Fruit fly (Drosophila melanogaster) whole organism, embryonic: Measurements from ENCODE around the gene mthl12.

Experiments used
- Aef1 ChIP-seq: fragments of 200-800 bp; sonication (Bioruptor generic); IDR thresholded peaks from 3 replicates; pipeline ENCODE4 v1.3.6; 2022; ENCODE audit warnings: missing biosample characterization, missing genetic modification characterization
- Atf3 ChIP-seq: fragments of 200-800 bp; sonication (Bioruptor generic); optimal IDR thresholded peaks from 3 replicates; lab custom pipeline; 2016; ENCODE audit warnings: missing biosample characterization, missing genetic modification characterization
- B-H2 ChIP-seq: fragments of 200-800 bp; sonication (Bioruptor generic); optimal IDR thresholded peaks from 2 replicates; lab custom pipeline; 2018; ENCODE audit warnings: missing biosample characterization, mild to moderate bottlenecking, missing genetic modification characterization
- CG10147 ChIP-seq: fragments of 200-800 bp; sonication (Bioruptor generic); optimal IDR thresholded peaks from 2 replicates; lab custom pipeline; 2019; ENCODE audit warnings: missing biosample characterization, mild to moderate bottlenecking, missing genetic modification characterization, moderate library complexity
- CG11247 ChIP-seq: fragments of 200-800 bp; sonication (Bioruptor generic); IDR thresholded peaks from 2 replicates; pipeline ENCODE4 v1.3.6; 2022; ENCODE audit warnings: missing biosample characterization, missing genetic modification characterization
- CG11456 ChIP-seq: fragments of 200-800 bp; sonication (Bioruptor generic); IDR thresholded peaks from 3 replicates; pipeline ENCODE4 v1.3.6; 2022; ENCODE audit warnings: missing biosample characterization, missing genetic modification characterization
- CG12155 ChIP-seq: fragments of 200-800 bp; sonication (Bioruptor generic); optimal IDR thresholded peaks from 3 replicates; lab custom pipeline; 2016; ENCODE audit warnings: missing biosample characterization, missing genetic modification characterization
- CG12942 ChIP-seq: fragments of 200-800 bp; sonication (Bioruptor generic); optimal IDR thresholded peaks from 3 replicates; lab custom pipeline; 2016; ENCODE audit warnings: missing biosample characterization, missing genetic modification characterization
- CG13424 ChIP-seq: fragments of 200-800 bp; sonication (Bioruptor generic); optimal IDR thresholded peaks from 2 replicates; lab custom pipeline; 2019; ENCODE audit warnings: missing biosample characterization, mild to moderate bottlenecking, missing genetic modification characterization, moderate library complexity
- CG14014 ChIP-seq: fragments of 200-800 bp; sonication (Bioruptor generic); IDR thresholded peaks from 2 replicates; pipeline ENCODE4 v1.3.6; 2022; ENCODE audit warnings: missing biosample characterization, missing genetic modification characterization
- CG15514 ChIP-seq: fragments of 200-800 bp; sonication (Bioruptor generic); optimal IDR thresholded peaks from 3 replicates; lab custom pipeline; 2017; ENCODE audit warnings: missing biosample characterization, missing genetic modification characterization, mild to moderate bottlenecking, moderate library complexity, missing genetic modification reagents
- CG16779 ChIP-seq: fragments of 200-800 bp; sonication (Bioruptor generic); IDR thresholded peaks from 2 replicates; pipeline ENCODE4 v1.3.6; 2022; ENCODE audit warnings: missing biosample characterization, missing genetic modification characterization
- CG17361 ChIP-seq: fragments of 200-800 bp; sonication (Bioruptor generic); IDR thresholded peaks from 3 replicates; pipeline ENCODE4 v1.3.6; 2022; ENCODE audit warnings: missing biosample characterization, missing genetic modification characterization
- CG17612 ChIP-seq: fragments of 200-800 bp; sonication (Bioruptor generic); IDR thresholded peaks from 2 replicates; pipeline ENCODE4 v1.3.6; 2022; ENCODE audit warnings: missing biosample characterization, missing genetic modification characterization
- CG18011 ChIP-seq: fragments of 200-800 bp; sonication (Bioruptor generic); optimal IDR thresholded peaks from 2 replicates; lab custom pipeline; 2017; ENCODE audit warnings: missing biosample characterization, missing genetic modification characterization, mild to moderate bottlenecking, moderate library complexity, missing genotype
- CG18764 ChIP-seq: fragments of 200-800 bp; sonication (Bioruptor generic); optimal IDR thresholded peaks from 3 replicates; lab custom pipeline; 2016; ENCODE audit warnings: missing biosample characterization, missing genetic modification characterization
- CG2678 ChIP-seq: fragments of 200-800 bp; sonication (Bioruptor generic); optimal IDR thresholded peaks from 3 replicates; lab custom pipeline; 2019; ENCODE audit warnings: missing biosample characterization, mild to moderate bottlenecking, missing genetic modification characterization, moderate library complexity
- CG31224 ChIP-seq: fragments of 200-800 bp; sonication (Bioruptor generic); IDR thresholded peaks from 2 replicates; pipeline ENCODE4 v1.3.6; 2022; ENCODE audit warnings: missing biosample characterization, missing genetic modification characterization
- CG32532 ChIP-seq: fragments of 200-800 bp; sonication (Bioruptor generic); IDR thresholded peaks from 2 replicates; pipeline ENCODE4 v1.3.6; 2022; ENCODE audit warnings: missing biosample characterization, missing genetic modification characterization
- CG33213 ChIP-seq: fragments of 200-800 bp; sonication (Bioruptor generic); optimal IDR thresholded peaks from 3 replicates; lab custom pipeline; 2016; ENCODE audit warnings: missing biosample characterization, missing genetic modification characterization
- CG4730 ChIP-seq: fragments of 200-800 bp; sonication (Bioruptor generic); IDR thresholded peaks from 2 replicates; pipeline ENCODE4 v1.3.6; 2022; ENCODE audit warnings: missing biosample characterization, missing genetic modification characterization
- CG6683 ChIP-seq: fragments of 200-800 bp; sonication (Bioruptor generic); optimal IDR thresholded peaks from 2 replicates; lab custom pipeline; 2017; ENCODE audit warnings: missing biosample characterization, mild to moderate bottlenecking, missing genetic modification characterization, missing genetic modification reagents
- CG6791 ChIP-seq: fragments of 200-800 bp; sonication (Bioruptor generic); IDR thresholded peaks from 3 replicates; pipeline ENCODE4 v1.3.6; 2022; ENCODE audit warnings: missing biosample characterization, missing genetic modification characterization; ENCODE audit not compliant: partially characterized antibody
- CG6813 ChIP-seq: fragments of 200-800 bp; sonication (Bioruptor generic); optimal IDR thresholded peaks from 2 replicates; lab custom pipeline; 2017; ENCODE audit warnings: missing biosample characterization, missing genetic modification characterization, mild to moderate bottlenecking, moderate library complexity, missing genetic modification reagents
- CG7271 ChIP-seq: fragments of 200-800 bp; sonication (Bioruptor generic); optimal IDR thresholded peaks from 2 replicates; lab custom pipeline; 2018; ENCODE audit warnings: missing biosample characterization, mild to moderate bottlenecking, missing genetic modification characterization, moderate library complexity
- CG7963 ChIP-seq: fragments of 200-800 bp; sonication (Bioruptor generic); IDR thresholded peaks from 3 replicates; pipeline ENCODE4 v1.3.6; 2022; ENCODE audit warnings: missing biosample characterization, missing genetic modification characterization; ENCODE audit not compliant: partially characterized antibody
- CG7987 ChIP-seq: fragments of 200-800 bp; sonication (Bioruptor generic); optimal IDR thresholded peaks from 2 replicates; lab custom pipeline; 2018; ENCODE audit warnings: missing biosample characterization, mild to moderate bottlenecking, missing genetic modification characterization, moderate library complexity
- CG9727 ChIP-seq: fragments of 200-800 bp; sonication (Bioruptor generic); optimal IDR thresholded peaks from 3 replicates; lab custom pipeline; 2017; ENCODE audit warnings: missing biosample characterization, mild to moderate bottlenecking, missing genetic modification characterization
- Deaf1 ChIP-seq: fragments of 200-800 bp; optimal IDR thresholded peaks from 3 replicates; lab custom pipeline; 2019; ENCODE audit warnings: missing biosample characterization, mild to moderate bottlenecking, missing genetic modification characterization, moderate library complexity
- E2f1 ChIP-seq: fragments of 200-800 bp; sonication (Bioruptor generic); IDR thresholded peaks from 2 replicates; pipeline ENCODE4 v1.3.6; 2022; ENCODE audit warnings: missing biosample characterization, missing genetic modification characterization
- HLH54F ChIP-seq: fragments of 200-800 bp; sonication (Bioruptor generic); optimal IDR thresholded peaks from 3 replicates; lab custom pipeline; 2016; ENCODE audit warnings: missing biosample characterization, missing genetic modification characterization
- Hand ChIP-seq: fragments of 200-800 bp; sonication (Bioruptor generic); optimal IDR thresholded peaks from 2 replicates; lab custom pipeline; 2017; ENCODE audit warnings: mild to moderate bottlenecking, missing biosample characterization, missing genetic modification reagents, missing genetic modification characterization
- Hmr ChIP-seq: fragments of 200-800 bp; sonication (Bioruptor generic); optimal IDR thresholded peaks from 3 replicates; lab custom pipeline; 2017; ENCODE audit warnings: mild to moderate bottlenecking, missing biosample characterization, missing genetic modification reagents, missing genetic modification characterization
- MTF-1 ChIP-seq: fragments of 200-800 bp; sonication (Bioruptor generic); optimal IDR thresholded peaks from 2 replicates; lab custom pipeline; 2018; ENCODE audit warnings: missing biosample characterization, mild to moderate bottlenecking, missing genetic modification characterization, borderline replicate concordance
- Xrp1 ChIP-seq: fragments of 200-800 bp; sonication (Bioruptor generic); IDR thresholded peaks from 2 replicates; pipeline ENCODE4 v1.3.6; 2022; ENCODE audit warnings: missing biosample characterization, missing genetic modification characterization
- bcd ChIP-seq: fragments of 200-800 bp; sonication (Bioruptor generic); optimal IDR thresholded peaks from 2 replicates; lab custom pipeline; 2017; ENCODE audit warnings: missing biosample characterization, mild to moderate bottlenecking, missing genetic modification characterization
- chm ChIP-seq: fragments of 200-800 bp; sonication (Bioruptor generic); IDR thresholded peaks from 2 replicates; pipeline ENCODE4 v1.3.6; 2022; ENCODE audit warnings: missing biosample characterization, missing genetic modification characterization
- cwo ChIP-seq: fragments of 200-800 bp; sonication (Bioruptor generic); optimal IDR thresholded peaks from 3 replicates; lab custom pipeline; 2017; ENCODE audit warnings: missing biosample characterization, missing genetic modification characterization, mild to moderate bottlenecking, moderate library complexity, missing genetic modification reagents
- disco-r ChIP-seq: fragments of 200-800 bp; sonication (Bioruptor generic); optimal IDR thresholded peaks from 2 replicates; lab custom pipeline; 2016; ENCODE audit warnings: missing biosample characterization, missing genetic modification characterization
- gem ChIP-seq: fragments of 200-800 bp; sonication (Bioruptor generic); optimal IDR thresholded peaks from 2 replicates; lab custom pipeline; 2019; ENCODE audit warnings: missing biosample characterization, mild to moderate bottlenecking, missing genetic modification characterization, moderate library complexity
- gsb-n ChIP-seq: fragments of 200-800 bp; sonication (Bioruptor generic); optimal IDR thresholded peaks from 3 replicates; lab custom pipeline; 2018; ENCODE audit warnings: missing biosample characterization, mild to moderate bottlenecking, missing genetic modification characterization
- ind ChIP-seq: fragments of 200-800 bp; sonication (Bioruptor generic); optimal IDR thresholded peaks from 3 replicates; lab custom pipeline; 2016; ENCODE audit warnings: missing biosample characterization, missing genetic modification characterization
- nau ChIP-seq: fragments of 200-800 bp; sonication (Bioruptor generic); optimal IDR thresholded peaks from 3 replicates; lab custom pipeline; 2017; ENCODE audit warnings: missing biosample characterization, mild to moderate bottlenecking, missing genetic modification characterization, missing genetic modification reagents
- odd ChIP-seq: fragments of 200-800 bp; sonication (Bioruptor generic); optimal IDR thresholded peaks from 2 replicates; lab custom pipeline; 2017; ENCODE audit warnings: missing biosample characterization, mild to moderate bottlenecking, missing genetic modification characterization
- pb ChIP-seq: fragments of 200-800 bp; sonication (Bioruptor generic); optimal IDR thresholded peaks from 3 replicates; lab custom pipeline; 2016; ENCODE audit warnings: missing biosample characterization, missing genetic modification characterization
- sens ChIP-seq: fragments of 200-800 bp; sonication (Bioruptor generic); peaks from one replicate; lab custom pipeline; 2016; ENCODE audit warnings: missing biosample characterization, missing genetic modification characterization
- so ChIP-seq: fragments of 200-800 bp; sonication (Bioruptor generic); IDR thresholded peaks from 3 replicates; pipeline ENCODE4 v1.3.6; 2022; ENCODE audit warnings: missing biosample characterization, missing genetic modification characterization
- tap ChIP-seq: fragments of 200-800 bp; optimal IDR thresholded peaks from 3 replicates; lab custom pipeline; 2019; ENCODE audit warnings: missing biosample characterization, mild to moderate bottlenecking, missing genetic modification characterization, moderate library complexity
- wek ChIP-seq: fragments of 200-800 bp; sonication (Bioruptor generic); optimal IDR thresholded peaks from 3 replicates; lab custom pipeline; 2018; ENCODE audit warnings: missing biosample characterization, mild to moderate bottlenecking, missing genetic modification characterization, moderate library complexity
- wor ChIP-seq: fragments of 200-800 bp; sonication (Bioruptor generic); IDR thresholded peaks from 2 replicates; pipeline ENCODE4 v1.3.6; 2022; ENCODE audit warnings: missing biosample characterization, missing genetic modification characterization
- z ChIP-seq: fragments of 200-800 bp; sonication (Bioruptor generic); IDR thresholded peaks from 3 replicates; pipeline ENCODE4 v1.3.6; 2022; ENCODE audit warnings: missing biosample characterization, missing genetic modification characterization

Gene mthl12

DNA sequence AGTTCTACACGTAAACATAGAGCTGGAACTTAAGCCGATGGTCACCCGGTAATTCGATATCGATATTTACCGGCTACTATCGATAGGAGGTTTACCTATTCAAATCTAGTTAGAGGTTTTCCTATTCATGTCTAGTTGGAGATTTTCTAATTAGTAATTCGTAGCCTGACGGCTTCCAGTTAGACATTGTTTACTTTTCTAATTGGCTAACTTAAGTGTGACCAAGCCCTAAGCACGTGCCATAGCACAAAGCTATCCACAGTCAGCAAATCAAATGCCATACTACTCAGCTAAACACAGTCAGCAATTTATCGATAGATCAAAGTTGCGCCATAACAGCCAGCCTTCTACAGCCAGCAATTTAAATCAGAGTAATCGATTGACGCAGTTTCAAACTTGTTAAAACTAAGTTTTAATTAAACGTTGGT is 49.6 kb downstream of the mthl12 start, which contains the start of gene Dpm3 (continued):
- TF ChIP-seq CG2678 (tag; lab: Kevin White, UChicago) (peak; percentile 18), CG7987 (GFP tag; lab: Kevin White, UChicago) (peak; percentile 9), wek (no peak), CG10147 (GFP tag; lab: Kevin White, UChicago) (peak; percentile 57), CG6683 (GFP tag; lab: Kevin White, UChicago) (no peak), B-H2 (peak; percentile 63), cwo (no peak), CG6791 (GFP tag; lab: Robert Waterston, UW) (peak; percentile 88), CG6813 (no peak), ind (GFP tag; lab: Kevin White, UChicago) (peak; percentile 4), tap (tag; lab: Kevin White, UChicago) (peak; percentile 14), gsb-n (tag; lab: Kevin White, UChicago) (peak; percentile 54), CG17612 (no peak), CG13424 (peak; percentile 27), CG11247 (GFP tag; lab: Robert Waterston, UW) (no peak), Aef1 (GFP tag; lab: Robert Waterston, UW) (no peak), CG33213 (GFP tag; lab: Kevin White, UChicago) (peak; percentile 76), MTF-1 (no peak), CG31224 (GFP tag; lab: Robert Waterston, UW) (no peak), CG32532 (peak; percentile 35; the same call in 1 of the 2 replicates), CG14014 (GFP tag; lab: Robert Waterston, UW) (no peak), CG7963 (GFP tag; lab: Robert Waterston, UW) (peak; percentile 73; the same call in 2 of the 3 replicates), Hand (no peak), CG18011 (peak; percentile 100), CG11456 (GFP tag; lab: Robert Waterston, UW) (no peak), CG4730 (no peak), nau (GFP tag; lab: Kevin White, UChicago) (no peak), wor (GFP tag; lab: Robert Waterston, UW) (no peak), CG12155 (peak; percentile 7), sens (peak; percentile 86), pb (GFP tag; lab: Kevin White, UChicago) (peak; percentile 58), CG7271 (tag; lab: Kevin White, UChicago) (no peak), gem (tag; lab: Kevin White, UChicago) (peak; percentile 37), CG16779 (GFP tag; lab: Robert Waterston, UW) (no peak), z (no peak), Hmr (GFP tag; lab: Kevin White, UChicago) (peak; percentile 76), chm (no peak), Deaf1 (tag; lab: Kevin White, UChicago) (no peak), CG17361 (GFP tag; lab: Robert Waterston, UW) (0 out of 3 replicates have a peak, but pooled peaks have one; percentile 31), CG9727 (GFP tag; lab: Kevin White, UChicago) (peak; percentile 16), Xrp1 (no peak), odd (GFP tag; lab: Kevin White, UChicago) (no peak), disco-r (GFP tag; lab: Kevin White, UChicago) (no peak), CG12942 (GFP tag; lab: Kevin White, UChicago) (peak; percentile 22), CG15514 (GFP tag; lab: Kevin White, UChicago) (peak; percentile 58), HLH54F (GFP tag; lab: Kevin White, UChicago) (peak; percentile 62), so (GFP tag; lab: Robert Waterston, UW) (0 out of 3 replicates have a peak, but pooled peaks have one; percentile 22), CG18764 (GFP tag; lab: Kevin White, UChicago) (no peak), Atf3 (GFP tag; lab: Kevin White, UChicago) (peak; percentile 23), bcd (GFP tag; lab: Kevin White, UChicago) (peak; percentile 41), E2f1 (GFP tag; lab: Robert Waterston, UW) (peak; percentile 32; the same call in 1 of the 2 replicates)
